Fruit fly (Drosophila melanogaster) Kc167 (cell line): ENCODE data around the gene MESR6.

Experiments used
- Myc ChIP-seq: fragments of >200 bp; optimal IDR thresholded peaks from 2 replicates; lab custom pipeline; 2017; ENCODE audit warnings: missing external identifiers
- Sin3A ChIP-seq: fragments of >200 bp; optimal IDR thresholded peaks from 2 replicates; lab custom pipeline; 2018; ENCODE audit warnings: missing external identifiers
- h ChIP-seq: fragments of >200 bp; optimal IDR thresholded peaks from 3 replicates; lab custom pipeline; 2018; ENCODE audit warnings: missing external identifiers
- insv ChIP-seq: fragments of >200 bp; optimal IDR thresholded peaks from 3 replicates; lab custom pipeline; 2018; ENCODE audit warnings: missing external identifiers
- psq ChIP-seq: fragments of >200 bp; optimal IDR thresholded peaks from 2 replicates; lab custom pipeline; 2017; ENCODE audit warnings: missing external identifiers
- ttk ChIP-seq: sonication (Bioruptor generic); optimal IDR thresholded peaks from 2 replicates; lab custom pipeline; 2017; ENCODE audit warnings: missing external identifiers

MESR6 gene

DNA sequence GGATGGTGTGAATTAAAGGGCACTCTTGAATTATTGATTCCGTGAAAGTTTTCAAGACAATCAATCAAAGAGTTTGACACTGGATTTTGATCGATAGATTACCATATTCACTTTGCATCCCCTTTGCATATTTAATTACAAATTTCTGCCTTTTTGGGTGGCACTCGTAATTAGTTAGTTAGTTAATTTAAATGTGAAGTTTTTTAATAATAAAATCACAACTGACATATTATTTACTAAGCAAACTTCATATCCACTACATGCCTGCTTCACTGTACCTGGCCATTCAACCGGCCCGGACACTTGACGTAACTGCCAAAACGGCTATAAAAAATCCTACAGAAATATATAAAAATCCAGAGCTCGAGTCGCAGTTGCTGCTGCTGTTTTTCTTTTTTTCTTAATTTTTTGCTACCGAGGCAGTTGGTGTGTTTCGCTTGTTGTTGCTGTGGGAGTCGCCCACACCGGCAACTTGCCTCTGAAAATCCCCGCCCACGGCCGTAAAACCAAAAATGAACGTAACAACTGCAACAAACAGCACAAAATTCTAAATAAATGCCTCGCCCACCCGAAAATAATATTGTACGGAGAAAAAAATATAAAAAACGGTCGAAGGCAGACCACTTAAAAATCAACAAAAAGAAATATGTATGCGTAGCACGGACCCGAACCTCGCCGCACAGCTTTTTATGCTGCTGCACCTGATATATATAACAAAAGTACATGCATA is 17.6 kb upstream of the MESR6 start:
- TF ChIP-seq Myc (lab: Kevin White, UChicago) (no peak), psq (lab: Kevin White, UChicago) (no peak), Sin3A (lab: Kevin White, UChicago) (no peak), insv (lab: Kevin White, UChicago) (no peak), ttk (lab: Kevin White, UChicago) (no peak), h (lab: Kevin White, UChicago) (no peak)

DNA sequence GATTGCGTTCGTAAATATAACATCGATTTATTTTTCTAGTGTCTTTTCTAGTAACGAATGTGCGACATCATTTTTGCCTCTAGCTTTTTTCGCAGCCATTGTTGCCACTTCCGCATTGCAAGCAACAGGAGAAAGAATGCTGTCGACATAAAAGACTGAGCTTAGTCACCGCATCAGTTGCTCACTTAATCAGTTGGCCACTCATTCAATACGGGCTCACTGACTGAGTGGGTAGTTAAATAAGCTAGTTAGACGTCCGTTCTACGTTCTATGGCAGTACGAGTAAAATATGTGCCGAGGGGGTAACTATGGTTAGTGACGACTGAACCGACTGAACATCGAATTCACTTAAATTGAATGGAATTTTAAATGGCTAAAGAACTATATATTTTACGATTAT is 16.5 kb upstream of the MESR6 start:
- TF ChIP-seq Myc (lab: Kevin White, UChicago) (no peak), h (lab: Kevin White, UChicago) (no peak), ttk (lab: Kevin White, UChicago) (no peak), psq (lab: Kevin White, UChicago) (no peak), insv (lab: Kevin White, UChicago) (no peak), Sin3A (lab: Kevin White, UChicago) (no peak)

DNA sequence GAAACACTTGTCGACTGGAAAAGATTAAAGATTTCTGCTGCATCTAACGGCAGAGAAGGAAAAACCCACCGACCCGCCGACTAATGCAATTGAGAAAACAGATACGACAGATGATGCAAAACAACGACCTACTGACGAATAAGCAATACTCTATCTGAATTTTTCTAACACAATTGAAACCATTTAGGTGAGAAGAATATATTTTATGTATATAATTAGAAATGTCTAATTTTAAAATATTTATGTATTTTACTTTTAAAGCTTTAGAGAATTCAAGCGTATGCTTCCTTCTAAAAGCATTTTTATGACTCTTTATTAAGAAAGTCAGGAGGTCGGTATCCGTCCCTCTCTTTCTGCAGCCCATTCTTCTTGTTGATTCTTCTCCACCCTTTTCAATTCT is 14.0 kb upstream of the MESR6 start:
- TF ChIP-seq Myc (lab: Kevin White, UChicago) (no peak), ttk (lab: Kevin White, UChicago) (no peak), Sin3A (lab: Kevin White, UChicago) (no peak), insv (lab: Kevin White, UChicago) (no peak), psq (lab: Kevin White, UChicago) (no peak), h (lab: Kevin White, UChicago) (no peak)

DNA sequence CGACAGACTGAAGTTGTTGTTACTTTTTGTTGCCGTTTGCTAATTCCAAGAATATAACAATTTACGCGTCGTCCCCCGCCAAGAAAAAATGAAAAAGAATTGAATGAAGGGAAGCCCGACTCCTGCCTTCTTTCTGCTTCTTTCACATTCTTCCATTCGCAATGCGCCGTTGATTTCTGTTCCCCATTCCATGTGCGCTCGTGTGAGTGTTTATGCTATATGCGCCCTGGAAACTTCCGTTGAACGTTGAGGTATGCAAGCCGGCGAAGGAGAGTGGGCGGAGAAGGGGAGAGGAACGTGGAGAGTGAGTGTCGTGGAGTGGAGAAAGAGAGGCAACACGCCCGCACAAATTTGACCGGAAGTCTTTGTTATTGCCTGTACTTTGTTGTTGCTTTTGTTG is 13.4 kb upstream of the MESR6 start:
- TF ChIP-seq psq (lab: Kevin White, UChicago): no peak
- no peak for TF ChIP-seq Myc (lab: Kevin White, UChicago)
- TF ChIP-seq Sin3A (lab: Kevin White, UChicago): no peak

DNA sequence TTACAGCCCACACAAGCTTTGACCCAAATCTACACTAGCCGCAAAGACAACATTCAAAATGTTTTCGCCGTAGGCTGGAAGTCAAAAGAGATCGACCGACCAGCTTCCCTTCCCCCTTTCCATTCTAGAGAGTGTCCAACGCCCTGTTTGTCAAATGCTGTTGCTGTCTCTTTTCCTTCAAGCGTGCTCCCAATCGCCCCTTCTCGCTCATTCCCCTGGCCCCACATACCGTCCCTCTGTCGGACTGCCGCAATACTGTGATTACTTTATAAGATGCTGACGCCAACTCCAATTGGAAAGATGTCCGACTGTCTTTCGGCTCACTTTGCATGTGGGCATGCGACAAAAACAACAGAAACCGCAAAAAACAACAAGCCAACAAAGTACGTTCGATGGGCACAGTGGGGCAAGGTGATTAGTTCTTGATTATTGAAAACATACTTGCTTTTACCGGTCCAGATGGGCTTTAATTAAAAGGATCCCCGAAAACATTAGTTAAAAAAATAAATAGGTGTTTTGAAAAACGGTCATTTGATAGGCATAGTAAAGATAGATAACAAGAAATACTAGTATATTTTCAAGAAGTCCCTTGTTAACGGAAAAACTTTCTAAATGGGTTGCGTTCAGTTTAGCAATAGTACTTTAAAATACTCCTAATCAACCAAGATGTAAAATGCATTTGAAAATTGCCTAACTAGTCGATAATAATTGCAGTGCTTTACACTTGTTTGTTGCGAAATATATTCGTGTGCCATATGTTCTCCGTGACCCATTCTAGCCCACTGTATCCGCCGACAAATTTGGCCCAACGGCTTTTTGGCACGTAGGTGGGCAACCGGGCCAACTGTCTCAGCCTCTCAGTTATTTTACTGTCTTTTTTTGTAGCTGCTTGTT is 12.4 kb upstream of the MESR6 start:
- TF ChIP-seq h (lab: Kevin White, UChicago): no peak
- TF ChIP-seq Sin3A (lab: Kevin White, UChicago): no peak
- TF ChIP-seq insv (lab: Kevin White, UChicago): no peak
- no peak for TF ChIP-seq Myc (lab: Kevin White, UChicago)
- TF ChIP-seq psq (lab: Kevin White, UChicago): no peak
- no peak for TF ChIP-seq ttk (lab: Kevin White, UChicago)

DNA sequence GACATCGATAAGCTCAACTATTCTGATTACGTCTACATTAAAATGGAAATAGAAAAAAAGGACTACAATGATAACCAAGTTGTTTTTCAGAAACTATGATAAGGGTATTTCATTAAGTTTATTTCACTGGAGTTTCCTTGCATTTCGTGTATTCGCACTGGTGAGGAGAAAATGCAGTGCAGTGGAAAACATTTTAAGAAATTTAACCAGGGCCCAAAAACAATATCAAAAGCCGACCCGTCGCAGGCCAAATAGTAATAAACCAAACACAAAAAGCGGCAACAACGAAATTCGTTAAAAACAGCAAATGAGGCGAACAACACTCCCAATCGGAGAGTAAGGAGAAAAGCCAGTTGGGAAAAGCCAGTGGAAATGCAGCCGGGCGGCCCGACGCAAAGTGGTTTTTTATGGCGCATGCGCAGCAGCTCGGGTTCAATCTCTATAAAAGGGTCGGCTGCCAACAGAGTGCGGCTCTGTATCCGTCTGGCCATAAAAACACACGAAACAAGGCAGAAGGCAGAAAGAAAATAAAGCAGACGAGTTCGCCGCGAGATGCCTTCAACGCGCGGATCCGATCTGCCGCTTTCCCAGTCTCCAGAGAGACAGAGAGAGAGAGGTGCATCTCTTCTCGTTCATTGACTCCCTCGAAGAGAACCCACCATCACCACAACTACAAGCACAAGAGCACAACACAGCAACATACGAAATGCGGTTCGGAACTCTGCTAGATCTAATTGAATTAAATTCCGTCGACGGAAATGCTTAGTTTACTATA is 11.4 kb upstream of the MESR6 start:
- no peak for TF ChIP-seq Myc (lab: Kevin White, UChicago)
- no peak for TF ChIP-seq h (lab: Kevin White, UChicago)
- no peak for TF ChIP-seq ttk (lab: Kevin White, UChicago)
- TF ChIP-seq psq (lab: Kevin White, UChicago): no peak
- no peak for TF ChIP-seq insv (lab: Kevin White, UChicago)
- no peak for TF ChIP-seq Sin3A (lab: Kevin White, UChicago)

DNA sequence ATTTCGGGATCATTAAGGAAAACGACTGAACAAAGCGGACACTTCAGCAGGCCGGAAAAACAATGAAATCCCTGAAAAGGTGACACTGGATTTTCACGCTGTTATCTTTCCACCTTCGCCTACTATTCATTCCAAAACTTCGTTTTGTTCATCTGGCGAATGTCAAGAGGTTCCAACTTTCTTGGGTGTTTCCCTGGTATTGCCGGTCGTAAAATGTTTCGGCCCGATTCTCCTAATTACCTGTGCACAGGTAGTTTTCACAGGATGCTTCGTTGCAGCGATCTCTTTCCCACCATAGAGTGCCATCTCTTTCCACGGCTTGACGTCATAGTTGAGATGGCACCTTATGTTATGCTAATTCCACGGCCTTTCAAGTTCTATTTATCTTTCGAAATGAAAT is 9.3 kb upstream of the MESR6 start:
- TF ChIP-seq Sin3A (lab: Kevin White, UChicago): no peak

- no peak for TF ChIP-seq h (lab: Kevin White, UChicago)
Observed at dm6 chr3L:19085688-19086363, 6.6 kb upstream of the MESR6 start.

- TF ChIP-seq h (lab: Kevin White, UChicago): no peak
- no peak for TF ChIP-seq Myc (lab: Kevin White, UChicago)
- TF ChIP-seq psq (lab: Kevin White, UChicago): no peak
- TF ChIP-seq ttk (lab: Kevin White, UChicago): no peak
- TF ChIP-seq insv (lab: Kevin White, UChicago): no peak
- no peak for TF ChIP-seq Sin3A (lab: Kevin White, UChicago)
Observed at dm6 chr3L:19086364-19087200, 5.9 kb upstream of the MESR6 start, which contains the start of gene Mkp3. TSS of gene Mkp3 (minus strand) at chr3L:19086426.
